Fruit fly (Drosophila melanogaster) whole organism, embryonic: ENCODE results near the gene CG14958.

Experiments
- Bteb2 ChIP-seq: fragments of 200-800 bp; sonication (Bioruptor generic); optimal IDR thresholded peaks from 2 replicates; lab custom pipeline; 2016; ENCODE audit warnings: missing biosample characterization, missing genetic modification characterization
- CG10147 ChIP-seq: fragments of 200-800 bp; sonication (Bioruptor generic); optimal IDR thresholded peaks from 2 replicates; lab custom pipeline; 2019; ENCODE audit warnings: missing biosample characterization, mild to moderate bottlenecking, missing genetic modification characterization, moderate library complexity
- CG10209 ChIP-seq: fragments of 200-800 bp; sonication (Bioruptor generic); optimal IDR thresholded peaks from 3 replicates; lab custom pipeline; 2017; ENCODE audit warnings: missing biosample characterization, mild to moderate bottlenecking, missing genetic modification characterization, missing genetic modification reagents
- CG1024 ChIP-seq: fragments of 200-800 bp; sonication (Bioruptor generic); IDR thresholded peaks from 2 replicates; pipeline ENCODE4 v1.3.6; 2022; ENCODE audit warnings: missing biosample characterization, missing genetic modification characterization
- CG10267 ChIP-seq: fragments of 200-800 bp; sonication (Bioruptor generic); optimal IDR thresholded peaks from 2 replicates; lab custom pipeline; 2018; ENCODE audit warnings: missing biosample characterization, mild to moderate bottlenecking, missing genetic modification characterization, moderate library complexity
- CG11723 ChIP-seq: fragments of 200-800 bp; sonication (Bioruptor generic); optimal IDR thresholded peaks from 2 replicates; lab custom pipeline; 2017; ENCODE audit warnings: missing biosample characterization, mild to moderate bottlenecking, missing genetic modification characterization
- CG13287 ChIP-seq: fragments of 200-800 bp; sonication (Bioruptor generic); IDR thresholded peaks from 2 replicates; pipeline ENCODE4 v1.3.6; 2022; ENCODE audit warnings: missing biosample characterization, missing genetic modification characterization; ENCODE audit not compliant: partially characterized antibody
- CG14050 ChIP-seq: fragments of 200-800 bp; sonication (Bioruptor generic); IDR thresholded peaks from 3 replicates; pipeline ENCODE4 v1.3.6; 2022; ENCODE audit warnings: missing biosample characterization, missing genetic modification characterization
- CG16813 ChIP-seq: fragments of 200-800 bp; sonication (Bioruptor generic); IDR thresholded peaks from 3 replicates; pipeline ENCODE4 v1.3.6; 2022; ENCODE audit warnings: missing biosample characterization, missing genetic modification characterization; ENCODE audit not compliant: partially characterized antibody
- CG17328 ChIP-seq: fragments of 200-800 bp; sonication (Bioruptor generic); IDR thresholded peaks from 2 replicates; pipeline ENCODE4 v1.3.6; 2022; ENCODE audit warnings: missing biosample characterization, missing genetic modification characterization
- CG17568 ChIP-seq: fragments of 200-800 bp; sonication (Bioruptor generic); optimal IDR thresholded peaks from 2 replicates; lab custom pipeline; 2018; ENCODE audit warnings: missing biosample characterization, mild to moderate bottlenecking, missing genetic modification characterization, moderate library complexity
- CG2678 ChIP-seq: fragments of 200-800 bp; sonication (Bioruptor generic); optimal IDR thresholded peaks from 3 replicates; lab custom pipeline; 2019; ENCODE audit warnings: missing biosample characterization, mild to moderate bottlenecking, missing genetic modification characterization, moderate library complexity
- CG32772 ChIP-seq: fragments of 200-800 bp; sonication (Bioruptor generic); IDR thresholded peaks from 2 replicates; pipeline ENCODE4 v1.3.6; 2022; ENCODE audit warnings: missing biosample characterization, missing genetic modification characterization
- CG4360 ChIP-seq: fragments of 200-800 bp; sonication (Bioruptor generic); IDR thresholded peaks from 2 replicates; pipeline ENCODE4 v1.3.6; 2022; ENCODE audit warnings: missing biosample characterization, missing genetic modification characterization
- CG4617 ChIP-seq: fragments of 200-800 bp; sonication (Bioruptor generic); optimal IDR thresholded peaks from 3 replicates; lab custom pipeline; 2016; ENCODE audit warnings: missing biosample characterization, missing genetic modification characterization, borderline replicate concordance
- CG6683 ChIP-seq: fragments of 200-800 bp; sonication (Bioruptor generic); optimal IDR thresholded peaks from 2 replicates; lab custom pipeline; 2017; ENCODE audit warnings: missing biosample characterization, mild to moderate bottlenecking, missing genetic modification characterization, missing genetic modification reagents
- CG7928 ChIP-seq: fragments of 200-800 bp; sonication (Bioruptor generic); optimal IDR thresholded peaks from 2 replicates; lab custom pipeline; 2017; ENCODE audit warnings: missing biosample characterization, mild to moderate bottlenecking, missing genetic modification characterization
- CG8290 ChIP-seq, 3 experiments: fragments of 200-800 bp; sonication (Bioruptor generic); optimal IDR thresholded peaks; 2 replicates each; lab custom pipeline; 2016 to 2019; ENCODE audit warnings: missing biosample characterization in 3 of 3, missing genetic modification characterization in 3 of 3, mild to moderate bottlenecking in 2 of 3, moderate library complexity in 1 of 3
- CG9609 ChIP-seq: fragments of 200-800 bp; sonication (Bioruptor generic); optimal IDR thresholded peaks from 3 replicates; lab custom pipeline; 2016; ENCODE audit warnings: missing biosample characterization, missing genetic modification characterization
- CG9727 ChIP-seq: fragments of 200-800 bp; sonication (Bioruptor generic); optimal IDR thresholded peaks from 3 replicates; lab custom pipeline; 2017; ENCODE audit warnings: missing biosample characterization, mild to moderate bottlenecking, missing genetic modification characterization
- CG9797 ChIP-seq: fragments of 200-800 bp; sonication (Bioruptor generic); optimal IDR thresholded peaks from 3 replicates; lab custom pipeline; 2018; ENCODE audit warnings: missing biosample characterization, mild to moderate bottlenecking, missing genetic modification characterization
- D19A ChIP-seq: fragments of 200-800 bp; optimal IDR thresholded peaks from 3 replicates; lab custom pipeline; 2019; ENCODE audit warnings: missing biosample characterization, mild to moderate bottlenecking, missing genetic modification characterization, moderate library complexity
- Doc3 ChIP-seq: fragments of 200-800 bp; sonication (Bioruptor generic); IDR thresholded peaks from 3 replicates; pipeline ENCODE4 v1.3.6; 2022; ENCODE audit warnings: missing biosample characterization, missing genetic modification characterization; ENCODE audit not compliant: partially characterized antibody
- ERR ChIP-seq: fragments of 200-800 bp; sonication (Bioruptor generic); optimal IDR thresholded peaks from 2 replicates; lab custom pipeline; 2016; ENCODE audit warnings: missing biosample characterization, missing genetic modification characterization
- Elba2 ChIP-seq: fragments of 200-800 bp; sonication (Bioruptor generic); optimal IDR thresholded peaks from 3 replicates; lab custom pipeline; 2016; ENCODE audit warnings: missing biosample characterization, missing genetic modification characterization
- Ets97D ChIP-seq: fragments of 200-800 bp; sonication (Bioruptor generic); optimal IDR thresholded peaks from 3 replicates; lab custom pipeline; 2016; ENCODE audit warnings: missing biosample characterization, missing genetic modification characterization
- H15 ChIP-seq: fragments of 200-800 bp; sonication (Bioruptor generic); IDR thresholded peaks from 3 replicates; pipeline ENCODE4 v1.3.6; 2022; ENCODE audit warnings: missing biosample characterization, missing genetic modification characterization
- H2.0 ChIP-seq: fragments of 200-800 bp; sonication (Bioruptor generic); IDR thresholded peaks from 2 replicates; pipeline ENCODE4 v1.3.6; 2022; ENCODE audit warnings: missing biosample characterization, missing genetic modification characterization
- HmgD ChIP-seq: fragments of 200-800 bp; sonication (Bioruptor generic); optimal IDR thresholded peaks from 3 replicates; lab custom pipeline; 2016; ENCODE audit warnings: missing biosample characterization, missing genetic modification characterization
- MESR4 ChIP-seq: fragments of 200-800 bp; sonication (Bioruptor generic); optimal IDR thresholded peaks from 2 replicates; lab custom pipeline; 2018; ENCODE audit warnings: missing biosample characterization, mild to moderate bottlenecking, missing genetic modification characterization, moderate library complexity
- Oli ChIP-seq: fragments of 200-800 bp; sonication (Bioruptor generic); optimal IDR thresholded peaks from 2 replicates; lab custom pipeline; 2018; ENCODE audit warnings: missing biosample characterization, mild to moderate bottlenecking, missing genetic modification characterization, moderate library complexity
- Sin3A ChIP-seq: fragments of >200 bp; optimal IDR thresholded peaks from 2 replicates; lab custom pipeline; 2018
- al ChIP-seq: fragments of 200-800 bp; sonication (Bioruptor generic); IDR thresholded peaks from 2 replicates; pipeline ENCODE4 v1.3.6; 2022; ENCODE audit warnings: missing biosample characterization, missing genetic modification characterization
- ato ChIP-seq: fragments of 200-800 bp; sonication (Bioruptor generic); IDR thresholded peaks from 2 replicates; pipeline ENCODE4 v1.3.6; 2022; ENCODE audit warnings: missing biosample characterization, missing genetic modification characterization; ENCODE audit not compliant: partially characterized antibody
- fd64A ChIP-seq: fragments of 200-800 bp; sonication (Bioruptor generic); optimal IDR thresholded peaks from 3 replicates; lab custom pipeline; 2018; ENCODE audit warnings: missing biosample characterization, mild to moderate bottlenecking, missing genetic modification characterization
- gcm ChIP-seq: fragments of 200-800 bp; sonication (Bioruptor generic); optimal IDR thresholded peaks from 2 replicates; lab custom pipeline; 2019; ENCODE audit warnings: missing biosample characterization, mild to moderate bottlenecking, missing genetic modification characterization, moderate library complexity
- gfzf ChIP-seq: fragments of 200-800 bp; sonication (Bioruptor generic); optimal IDR thresholded peaks from 2 replicates; lab custom pipeline; 2016; ENCODE audit warnings: missing biosample characterization, mild to moderate bottlenecking, missing genetic modification characterization, moderate library complexity
- gsb-n ChIP-seq: fragments of 200-800 bp; sonication (Bioruptor generic); optimal IDR thresholded peaks from 3 replicates; lab custom pipeline; 2018; ENCODE audit warnings: missing biosample characterization, mild to moderate bottlenecking, missing genetic modification characterization
- inv ChIP-seq: fragments of 200-800 bp; sonication (Bioruptor generic); IDR thresholded peaks from 2 replicates; pipeline ENCODE4 v1.3.6; 2022; ENCODE audit warnings: missing biosample characterization, missing genetic modification characterization; ENCODE audit not compliant: partially characterized antibody
- kah ChIP-seq: fragments of 200-800 bp; sonication (Bioruptor generic); optimal IDR thresholded peaks from 2 replicates; lab custom pipeline; 2018; ENCODE audit warnings: missing biosample characterization, mild to moderate bottlenecking, missing genetic modification characterization
- klu ChIP-seq: fragments of 200-800 bp; sonication (Bioruptor generic); IDR thresholded peaks from 2 replicates; pipeline ENCODE4 v1.3.6; 2022; ENCODE audit warnings: missing biosample characterization, missing genetic modification characterization
- mld ChIP-seq: fragments of 200-800 bp; sonication (Bioruptor generic); IDR thresholded peaks from 3 replicates; pipeline ENCODE4 v1.3.6; 2022; ENCODE audit warnings: missing biosample characterization, missing genetic modification characterization; ENCODE audit not compliant: partially characterized antibody
- p53 ChIP-seq: fragments of 200-800 bp; sonication (Bioruptor generic); optimal IDR thresholded peaks from 2 replicates; lab custom pipeline; 2016; ENCODE audit warnings: missing biosample characterization, missing genetic modification characterization
- pzg ChIP-seq: fragments of 200-800 bp; sonication (Bioruptor generic); optimal IDR thresholded peaks from 3 replicates; lab custom pipeline; 2018; ENCODE audit warnings: missing biosample characterization, mild to moderate bottlenecking, missing genetic modification characterization, moderate library complexity
- scrt ChIP-seq: fragments of 200-800 bp; sonication (Bioruptor generic); optimal IDR thresholded peaks from 2 replicates; lab custom pipeline; 2018; ENCODE audit warnings: missing biosample characterization, mild to moderate bottlenecking, missing genetic modification characterization, moderate library complexity
- tap ChIP-seq: fragments of 200-800 bp; optimal IDR thresholded peaks from 3 replicates; lab custom pipeline; 2019; ENCODE audit warnings: missing biosample characterization, mild to moderate bottlenecking, missing genetic modification characterization, moderate library complexity
- tll ChIP-seq, 2 experiments: fragments of 200-800 bp in 1 of 2; fragments of >200 bp in 1 of 2; sonication (Bioruptor generic) in 1 of 2; optimal IDR thresholded peaks; 2 replicates each; lab custom pipeline; 2017 to 2019; ENCODE audit warnings: missing biosample characterization in 2 of 2, missing genetic modification characterization in 2 of 2, mild to moderate bottlenecking in 1 of 2, moderate library complexity in 1 of 2
- tup ChIP-seq: fragments of 200-800 bp; sonication (Bioruptor generic); optimal IDR thresholded peaks from 2 replicates; lab custom pipeline; 2016; ENCODE audit warnings: missing biosample characterization, mild to moderate bottlenecking, missing genetic modification characterization, moderate library complexity

Gene CG14958

DNA sequence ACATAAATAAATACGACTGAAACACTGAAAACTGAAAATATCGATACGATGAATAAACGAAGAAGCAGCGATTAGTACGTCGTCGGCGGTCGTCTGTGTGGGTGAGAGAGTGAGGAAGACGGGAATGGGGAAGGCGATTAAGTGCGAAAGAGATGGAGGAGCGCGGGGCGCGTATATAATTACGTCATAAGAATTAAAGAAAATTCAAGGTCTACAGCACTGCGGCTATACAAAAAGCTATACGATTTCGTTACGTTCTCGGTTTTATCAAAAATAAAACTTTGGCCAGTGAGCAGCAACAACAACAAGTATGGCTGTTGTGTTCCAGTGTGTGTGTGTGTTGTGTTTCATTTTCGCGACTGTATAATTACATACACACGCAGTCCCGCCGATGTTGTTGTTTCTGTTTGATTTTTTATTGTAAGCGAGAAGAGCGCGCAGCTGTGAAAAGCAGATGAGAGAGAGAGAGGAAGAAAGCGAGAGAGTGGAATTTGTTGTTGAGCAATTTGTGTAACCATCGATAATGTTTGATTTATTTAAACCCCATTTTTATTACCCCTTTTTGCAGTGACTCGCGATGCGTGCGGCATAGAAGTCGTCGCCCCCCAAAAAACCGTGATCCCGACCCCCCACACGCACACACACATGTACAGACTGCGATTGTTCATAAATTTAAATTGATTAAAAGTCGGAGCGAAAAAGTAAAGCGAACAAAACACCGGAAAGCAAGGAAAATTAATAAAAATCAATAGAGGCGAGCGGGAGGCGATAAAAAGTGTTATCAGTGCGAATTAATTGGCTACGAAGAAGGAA, 40.5 kb upstream of the CG14958 start (continued):
- TF ChIP-seq CG2678 (tag; lab: Kevin White, UChicago) = no peak
- TF ChIP-seq CG6683 (GFP tag; lab: Kevin White, UChicago) = no peak
- no peak for TF ChIP-seq pzg (GFP tag; lab: Kevin White, UChicago)
- TF ChIP-seq CG11723 = no peak
- TF ChIP-seq CG16813 = no peak
- TF ChIP-seq gfzf = no peak
- no peak for TF ChIP-seq kah (GFP tag; lab: Kevin White, UChicago)
- TF ChIP-seq CG17568 (GFP tag; lab: Kevin White, UChicago) = no peak
- TF ChIP-seq CG9727 (GFP tag; lab: Kevin White, UChicago) = no peak
- no peak for TF ChIP-seq H15 (GFP tag; lab: Robert Waterston, UW)
- no peak for TF ChIP-seq Sin3A
- no peak for TF ChIP-seq gcm (GFP tag; lab: Kevin White, UChicago)
- TF ChIP-seq ato (GFP tag; lab: Robert Waterston, UW) = no peak
- no peak for TF ChIP-seq D19A (tag; lab: Kevin White, UChicago)
- TF ChIP-seq CG10267 = no peak
- no peak for TF ChIP-seq ERR (GFP tag; lab: Kevin White, UChicago)
- no peak for TF ChIP-seq HmgD (GFP tag; lab: Kevin White, UChicago)
- no peak for TF ChIP-seq MESR4 (GFP tag; lab: Kevin White, UChicago)
- no peak for TF ChIP-seq Oli
- peak; percentile 86 for TF ChIP-seq CG4360 (GFP tag; lab: Robert Waterston, UW)
- TF ChIP-seq CG7928 (GFP tag; lab: Kevin White, UChicago) = no peak
- no peak for TF ChIP-seq inv (GFP tag; lab: Robert Waterston, UW)
- TF ChIP-seq fd64A (GFP tag; lab: Kevin White, UChicago) = no peak
- no peak for TF ChIP-seq tap (tag; lab: Kevin White, UChicago)
- no peak for TF ChIP-seq Bteb2 (GFP tag; lab: Kevin White, UChicago)
- no peak for TF ChIP-seq CG8290 (GFP tag; optimal IDR thresholded peaks at IDR 0.05; lab: Kevin White, UChicago)
- TF ChIP-seq CG8290 (tag; optimal IDR thresholded peaks at IDR 0.05; lab: Kevin White, UChicago) = no peak
- TF ChIP-seq CG10209 (GFP tag; lab: Kevin White, UChicago) = no peak
- no peak for TF ChIP-seq tll (GFP tag; optimal IDR thresholded peaks at IDR 0.05; lab: Kevin White, UChicago)
- no peak for TF ChIP-seq Doc3 (GFP tag; lab: Robert Waterston, UW)
- TF ChIP-seq CG9609 (GFP tag; lab: Kevin White, UChicago) = no peak
- peak; percentile 19 for TF ChIP-seq CG10147
- TF ChIP-seq gsb-n = no peak
- TF ChIP-seq CG17328 (GFP tag; lab: Robert Waterston, UW) = no peak
- no peak for TF ChIP-seq tup (GFP tag; lab: Kevin White, UChicago)
- no peak for TF ChIP-seq CG32772 (GFP tag; lab: Robert Waterston, UW)
- no peak for TF ChIP-seq p53 (GFP tag; lab: Kevin White, UChicago)
- TF ChIP-seq CG13287 (GFP tag; lab: Robert Waterston, UW) = peak; percentile 46; the same call in 1 of the 2 replicates
- TF ChIP-seq CG4617 = no peak
- no peak for TF ChIP-seq CG1024 (GFP tag; lab: Robert Waterston, UW)
- TF ChIP-seq klu (GFP tag; lab: Robert Waterston, UW) = 0 out of 2 replicates have a peak, but pooled peaks have one; percentile 15
- no peak for TF ChIP-seq Ets97D (GFP tag; lab: Kevin White, UChicago)
- TF ChIP-seq H2.0 (GFP tag; lab: Robert Waterston, UW) = no peak
- TF ChIP-seq Elba2 (GFP tag; lab: Kevin White, UChicago) = no peak
- no peak for TF ChIP-seq scrt (GFP tag; lab: Kevin White, UChicago)
- no peak for TF ChIP-seq CG14050 (GFP tag; lab: Robert Waterston, UW)
- no peak for TF ChIP-seq CG9797
- TF ChIP-seq mld (GFP tag; lab: Robert Waterston, UW) = no peak
- no peak for TF ChIP-seq al (GFP tag; lab: Robert Waterston, UW)
